Fruit fly (Drosophila melanogaster) whole organism, prepupa: ENCODE results near the gene CG31468.

ENCODE experiments used
- Blimp-1 ChIP-seq: fragments of 200-800 bp; sonication (Bioruptor generic); optimal IDR thresholded peaks from 3 replicates; lab custom pipeline; 2017; ENCODE audit warnings: missing biosample characterization, missing genetic modification characterization, mild to moderate bottlenecking, moderate library complexity, missing genetic modification reagents
- CG11294 ChIP-seq: fragments of 200-800 bp; sonication (Bioruptor generic); IDR thresholded peaks from 2 replicates; pipeline ENCODE4 v1.3.6; 2022; ENCODE audit warnings: missing biosample characterization, missing genetic modification characterization
- CG11762 ChIP-seq: fragments of 200-800 bp; sonication (Bioruptor generic); optimal IDR thresholded peaks from 3 replicates; lab custom pipeline; 2016; ENCODE audit warnings: missing biosample characterization, missing genetic modification characterization; ENCODE audit not compliant: insufficient read depth
- CG11902 ChIP-seq: fragments of 200-800 bp; sonication (Bioruptor generic); optimal IDR thresholded peaks from 3 replicates; lab custom pipeline; 2016; ENCODE audit warnings: missing biosample characterization, missing genetic modification characterization
- CG15336 ChIP-seq: fragments of 200-800 bp; sonication (Bioruptor generic); IDR thresholded peaks from 2 replicates; pipeline ENCODE4 v1.3.6; 2022; ENCODE audit warnings: missing biosample characterization, missing genetic modification characterization
- CG1621 ChIP-seq: fragments of 200-800 bp; sonication (Bioruptor generic); optimal IDR thresholded peaks from 3 replicates; lab custom pipeline; 2018; ENCODE audit warnings: missing biosample characterization, mild to moderate bottlenecking, missing genetic modification characterization
- CG16779 ChIP-seq: fragments of 200-800 bp; sonication (Bioruptor generic); optimal IDR thresholded peaks from 3 replicates; lab custom pipeline; 2017; ENCODE audit warnings: missing biosample characterization, mild to moderate bottlenecking, missing genetic modification characterization
- CG32006 ChIP-seq: fragments of 200-800 bp; sonication (Bioruptor generic); optimal IDR thresholded peaks from 3 replicates; lab custom pipeline; 2017; ENCODE audit warnings: missing biosample characterization, mild to moderate bottlenecking, missing genetic modification characterization
- CG3919 ChIP-seq: fragments of 200-800 bp; sonication (Bioruptor generic); optimal IDR thresholded peaks from 3 replicates; lab custom pipeline; 2016; ENCODE audit warnings: missing biosample characterization, missing genetic modification characterization
- CG6163 ChIP-seq: fragments of 200-800 bp; sonication (Bioruptor generic); IDR thresholded peaks from 3 replicates; pipeline ENCODE4 v1.3.6; 2022; ENCODE audit warnings: missing biosample characterization, missing genetic modification characterization
- CG6276 ChIP-seq: fragments of 200-800 bp; sonication (Bioruptor generic); optimal IDR thresholded peaks from 2 replicates; lab custom pipeline; 2017; ENCODE audit warnings: missing biosample characterization, mild to moderate bottlenecking, missing genetic modification characterization
- CG6792 ChIP-seq: fragments of 200-800 bp; sonication (Bioruptor generic); optimal IDR thresholded peaks from 3 replicates; lab custom pipeline; 2016; ENCODE audit warnings: missing biosample characterization, missing genetic modification characterization
- CG6808 ChIP-seq: fragments of 200-800 bp; sonication (Bioruptor generic); optimal IDR thresholded peaks from 3 replicates; lab custom pipeline; 2017; ENCODE audit warnings: missing biosample characterization, missing genetic modification characterization, mild to moderate bottlenecking, moderate library complexity, missing genetic modification reagents
- CG6854 ChIP-seq: fragments of 200-800 bp; sonication (Bioruptor generic); optimal IDR thresholded peaks from 2 replicates; lab custom pipeline; 2017; ENCODE audit warnings: missing biosample characterization, mild to moderate bottlenecking, missing genetic modification characterization
- CG7368 ChIP-seq: fragments of 200-800 bp; sonication (Bioruptor generic); optimal IDR thresholded peaks from 3 replicates; lab custom pipeline; 2016; ENCODE audit warnings: missing biosample characterization, missing genetic modification characterization
- CG8119 ChIP-seq: fragments of 200-800 bp; sonication (Bioruptor generic); IDR thresholded peaks from 3 replicates; pipeline ENCODE4 v1.3.6; 2022; ENCODE audit warnings: missing biosample characterization, missing genetic modification characterization
- CG9139 ChIP-seq: fragments of 200-800 bp; sonication (Bioruptor generic); optimal IDR thresholded peaks from 3 replicates; lab custom pipeline; 2017; ENCODE audit warnings: missing biosample characterization, mild to moderate bottlenecking, missing genetic modification characterization
- Eip75B ChIP-seq: fragments of 200-800 bp; sonication (Bioruptor generic); optimal IDR thresholded peaks from 3 replicates; lab custom pipeline; 2016; ENCODE audit warnings: missing biosample characterization, missing genetic modification characterization
- Eip78C ChIP-seq: fragments of 200-800 bp; sonication (Bioruptor generic); peaks from one replicate; lab custom pipeline; 2016; ENCODE audit warnings: missing biosample characterization, missing genetic modification characterization
- Eip93F ChIP-seq: fragments of 200-800 bp; sonication (Bioruptor generic); optimal IDR thresholded peaks from 2 replicates; lab custom pipeline; 2016; ENCODE audit warnings: missing biosample characterization, mild to moderate bottlenecking, missing genetic modification characterization
- Ets21C ChIP-seq: fragments of 200-800 bp; sonication (Bioruptor generic); optimal IDR thresholded peaks from 3 replicates; lab custom pipeline; 2016; ENCODE audit warnings: missing biosample characterization, missing genetic modification characterization
- Ets96B ChIP-seq: fragments of 200-800 bp; optimal IDR thresholded peaks from 2 replicates; lab custom pipeline; 2019; ENCODE audit warnings: missing biosample characterization, mild to moderate bottlenecking, missing genetic modification characterization, moderate library complexity
- Hr38 ChIP-seq: sonication (Bioruptor generic); optimal IDR thresholded peaks from 2 replicates; lab custom pipeline; 2016; ENCODE audit warnings: missing biosample characterization, missing genetic modification characterization
- Hr4 ChIP-seq: fragments of 200-800 bp; sonication (Bioruptor generic); optimal IDR thresholded peaks from 3 replicates; lab custom pipeline; 2016; ENCODE audit warnings: missing biosample characterization, missing genetic modification characterization
- Lpt ChIP-seq: fragments of 200-800 bp; sonication (Bioruptor generic); optimal IDR thresholded peaks from 3 replicates; lab custom pipeline; 2016; ENCODE audit warnings: missing biosample characterization, missing genetic modification characterization
- OdsH ChIP-seq: fragments of 200-800 bp; sonication (Bioruptor generic); optimal IDR thresholded peaks from 3 replicates; lab custom pipeline; 2016; ENCODE audit warnings: missing biosample characterization, missing genetic modification characterization
- Smox ChIP-seq: fragments of 200-800 bp; sonication (Bioruptor generic); optimal IDR thresholded peaks from 3 replicates; lab custom pipeline; 2016; ENCODE audit warnings: missing biosample characterization, missing genetic modification characterization
- Sox102F ChIP-seq: fragments of 200-800 bp; sonication (Bioruptor generic); optimal IDR thresholded peaks from 2 replicates; lab custom pipeline; 2016; ENCODE audit warnings: missing biosample characterization, mild to moderate bottlenecking, missing genetic modification characterization
- Sox14 ChIP-seq: fragments of 200-800 bp; sonication (Bioruptor generic); optimal IDR thresholded peaks from 3 replicates; lab custom pipeline; 2016; ENCODE audit warnings: missing biosample characterization, missing genetic modification characterization
- Sox15 ChIP-seq: fragments of 200-800 bp; sonication (Bioruptor generic); optimal IDR thresholded peaks from 3 replicates; lab custom pipeline; 2016; ENCODE audit warnings: missing biosample characterization, missing genetic modification characterization
- cyc ChIP-seq: fragments of 200-800 bp; sonication (Bioruptor generic); optimal IDR thresholded peaks from 3 replicates; lab custom pipeline; 2016; ENCODE audit warnings: missing biosample characterization, missing genetic modification characterization
- dac ChIP-seq: fragments of 200-800 bp; sonication (Bioruptor generic); optimal IDR thresholded peaks from 2 replicates; lab custom pipeline; 2017; ENCODE audit warnings: missing biosample characterization, mild to moderate bottlenecking, missing genetic modification characterization
- eg ChIP-seq: fragments of 200-800 bp; sonication (Bioruptor generic); IDR thresholded peaks from 3 replicates; pipeline ENCODE4 v1.3.6; 2022; ENCODE audit warnings: missing biosample characterization, missing genetic modification characterization
- esn ChIP-seq: fragments of 200-800 bp; sonication (Bioruptor generic); optimal IDR thresholded peaks from 2 replicates; lab custom pipeline; 2016; ENCODE audit warnings: missing biosample characterization, mild to moderate bottlenecking, missing genetic modification characterization, moderate library complexity
- fd85E ChIP-seq: fragments of 200-800 bp; sonication (Bioruptor generic); optimal IDR thresholded peaks from 3 replicates; lab custom pipeline; 2016; ENCODE audit warnings: missing biosample characterization, missing genetic modification characterization
- fkh ChIP-seq: fragments of 200-800 bp; sonication (Bioruptor generic); optimal IDR thresholded peaks from 3 replicates; lab custom pipeline; 2017; ENCODE audit warnings: missing biosample characterization, mild to moderate bottlenecking, missing genetic modification characterization, moderate library complexity
- lz ChIP-seq: fragments of 200-800 bp; sonication (Bioruptor generic); optimal IDR thresholded peaks from 3 replicates; lab custom pipeline; 2016; ENCODE audit warnings: missing biosample characterization, missing genetic modification characterization
- net ChIP-seq: fragments of 200-800 bp; sonication (Bioruptor generic); optimal IDR thresholded peaks from 3 replicates; lab custom pipeline; 2016; ENCODE audit warnings: missing biosample characterization, missing genetic modification characterization
- pdm3 ChIP-seq: fragments of 200-800 bp; sonication (Bioruptor generic); optimal IDR thresholded peaks from 3 replicates; lab custom pipeline; 2016; ENCODE audit warnings: missing biosample characterization, missing genetic modification characterization
- salr ChIP-seq, 2 experiments: fragments of 200-800 bp; sonication (Bioruptor generic); optimal IDR thresholded peaks; 3 replicates each; lab custom pipeline; 2016 to 2018; ENCODE audit warnings: missing biosample characterization in 2 of 2, missing genetic modification characterization in 2 of 2, mild to moderate bottlenecking in 1 of 2
- spab ChIP-seq: fragments of 200-800 bp; sonication (Bioruptor generic); optimal IDR thresholded peaks from 2 replicates; lab custom pipeline; 2017; ENCODE audit warnings: missing biosample characterization, mild to moderate bottlenecking, missing genetic modification characterization, missing genetic modification reagents
- ss ChIP-seq, 2 experiments: fragments of 200-800 bp; sonication (Bioruptor generic); optimal IDR thresholded peaks; 2 replicates in 1 of 2; 3 replicates in 1 of 2; lab custom pipeline; 2017 to 2018; ENCODE audit warnings: mild to moderate bottlenecking in 2 of 2, missing biosample characterization in 2 of 2, missing genetic modification characterization in 2 of 2, moderate library complexity in 1 of 2
- svp ChIP-seq: fragments of 200-800 bp; sonication (Bioruptor generic); peaks from one replicate; lab custom pipeline; 2016; ENCODE audit warnings: missing biosample characterization, missing genetic modification characterization
- topi ChIP-seq: fragments of 200-800 bp; sonication (Bioruptor generic); optimal IDR thresholded peaks from 3 replicates; lab custom pipeline; 2016; ENCODE audit warnings: missing biosample characterization, missing genetic modification characterization
- vri ChIP-seq: fragments of 200-800 bp; sonication (Bioruptor generic); optimal IDR thresholded peaks from 3 replicates; lab custom pipeline; 2016; ENCODE audit warnings: missing biosample characterization, mild to moderate bottlenecking, missing genetic modification characterization

Gene CG31468

dm6 chr3R:23732533-23732932 lies 32.4 kb upstream of the CG31468 start:
- TF ChIP-seq Ets96B (tag; lab: Kevin White, UChicago) (no peak), lz (GFP tag; lab: Kevin White, UChicago) (no peak), CG16779 (tag; lab: Kevin White, UChicago) (no peak), CG15336 (GFP tag; lab: Robert Waterston, UW) (no peak), vri (GFP tag; lab: Kevin White, UChicago) (no peak), Eip93F (GFP tag; lab: Kevin White, UChicago) (no peak), eg (no peak), cyc (GFP tag; lab: Kevin White, UChicago) (no peak), dac (GFP tag; lab: Kevin White, UChicago) (no peak), Sox102F (GFP tag; lab: Kevin White, UChicago) (no peak), CG11294 (no peak), pdm3 (no peak), CG7368 (GFP tag; lab: Kevin White, UChicago) (no peak), Sox14 (GFP tag; lab: Kevin White, UChicago) (no peak), CG32006 (GFP tag; lab: Kevin White, UChicago) (no peak)

- TF ChIP-seq Ets21C (GFP tag; lab: Kevin White, UChicago): no peak
- no peak for TF ChIP-seq Hr38
- no peak for TF ChIP-seq CG1621 (tag; lab: Kevin White, UChicago)
- TF ChIP-seq Smox (GFP tag; lab: Kevin White, UChicago): no peak
- peak; percentile 74 for TF ChIP-seq svp (GFP tag; lab: Kevin White, UChicago)
- no peak for TF ChIP-seq Blimp-1 (GFP tag; lab: Kevin White, UChicago)
Observed at dm6 chr3R:23730472-23730801, 30.3 kb upstream of the CG31468 start.

- TF ChIP-seq spab (GFP tag; lab: Kevin White, UChicago) (peak; percentile 15), Sox102F (GFP tag; lab: Kevin White, UChicago) (peak; percentile 36), CG6276 (GFP tag; lab: Kevin White, UChicago) (peak; percentile 32), CG6163 (GFP tag; lab: Robert Waterston, UW) (peak; percentile 40; the same call in 1 of the 3 replicates), Eip75B (GFP tag; lab: Kevin White, UChicago) (peak; percentile 59), esn (GFP tag; lab: Kevin White, UChicago) (peak; percentile 14), fd85E (GFP tag; lab: Kevin White, UChicago) (no peak), CG6808 (peak; percentile 63), CG15336 (GFP tag; lab: Robert Waterston, UW) (peak; percentile 42; the same call in 1 of the 2 replicates), CG11294 (no peak), CG6792 (no peak), Eip78C (GFP tag; lab: Kevin White, UChicago) (peak; percentile 84), Sox14 (GFP tag; lab: Kevin White, UChicago) (peak; percentile 95), vri (GFP tag; lab: Kevin White, UChicago) (peak; percentile 59), net (peak; percentile 38), CG32006 (GFP tag; lab: Kevin White, UChicago) (peak; percentile 22), dac (GFP tag; lab: Kevin White, UChicago) (no peak), CG11902 (no peak), ss (GFP tag; optimal IDR thresholded peaks at IDR 0.05; lab: Kevin White, UChicago) (peak; percentile 59 to 67), OdsH (GFP tag; lab: Kevin White, UChicago) (no peak), Lpt (GFP tag; lab: Kevin White, UChicago) (peak; percentile 26), Ets96B (tag; lab: Kevin White, UChicago) (no peak), salr (GFP tag; optimal IDR thresholded peaks at IDR 0.05; lab: Kevin White, UChicago) (no peak), CG8119 (GFP tag; lab: Robert Waterston, UW) (peak; percentile 37; the same call in 2 of the 3 replicates), fkh (GFP tag; lab: Kevin White, UChicago) (peak; percentile 16), CG3919 (GFP tag; lab: Kevin White, UChicago) (peak; percentile 25), Sox15 (no peak), topi (GFP tag; lab: Kevin White, UChicago) (no peak), cyc (GFP tag; lab: Kevin White, UChicago) (no peak), CG11762 (no peak), svp (GFP tag; lab: Kevin White, UChicago) (peak; percentile 88), CG6854 (peak; percentile 70), Hr4 (no peak), CG9139 (GFP tag; lab: Kevin White, UChicago) (peak; percentile 38), Eip93F (GFP tag; lab: Kevin White, UChicago) (peak; percentile 61)
Observed at dm6 chr3R:23729632-23730471, 29.7 kb upstream of the CG31468 start.
